Worm (Caenorhabditis elegans): ENCODE data around the gene rabr-4.

- TF ChIP-seq nhr-77 (tag; optimal IDR thresholded peaks at IDR 0.05) (no peak), egl-27 (tag; optimal IDR thresholded peaks at IDR 0.05) (no peak), snpc-4 (tag; optimal IDR thresholded peaks at IDR 0.05) (no peak), nhr-21 (tag; optimal IDR thresholded peaks at IDR 0.05) (no peak)
Observed at ce11 chrV:16192114-16192513, 2.6 kb upstream of the rabr-4 start, which contains the start of gene srh-279.

Data from whole organism, L2 larva.